Fruit fly (Drosophila melanogaster) whole organism, embryonic: Measurements from ENCODE around the gene Spec2.

Experiments
- Ada2b ChIP-seq: fragments of 200-800 bp; sonication (Bioruptor generic); IDR thresholded peaks from 2 replicates; pipeline ENCODE4 v1.3.6; 2022; ENCODE audit warnings: missing biosample characterization, missing genetic modification characterization
- Antp ChIP-seq: fragments of 200-800 bp; sonication (Bioruptor generic); optimal IDR thresholded peaks from 3 replicates; lab custom pipeline; 2016; ENCODE audit warnings: missing biosample characterization, missing genetic modification characterization
- Atf-2 ChIP-seq: fragments of 200-800 bp; sonication (Bioruptor generic); optimal IDR thresholded peaks from 2 replicates; lab custom pipeline; 2016; ENCODE audit warnings: missing biosample characterization, missing genetic modification characterization
- Atf3 ChIP-seq: fragments of 200-800 bp; sonication (Bioruptor generic); optimal IDR thresholded peaks from 3 replicates; lab custom pipeline; 2016; ENCODE audit warnings: missing biosample characterization, missing genetic modification characterization
- BEAF-32 ChIP-seq: fragments of 200-800 bp; sonication (Bioruptor generic); optimal IDR thresholded peaks from 3 replicates; lab custom pipeline; 2017; ENCODE audit warnings: missing biosample characterization, missing genetic modification characterization, mild to moderate bottlenecking, moderate library complexity, missing genetic modification reagents
- Bteb2 ChIP-seq: fragments of 200-800 bp; sonication (Bioruptor generic); optimal IDR thresholded peaks from 2 replicates; lab custom pipeline; 2016; ENCODE audit warnings: missing biosample characterization, missing genetic modification characterization
- CG10366 ChIP-seq: fragments of 200-800 bp; sonication (Bioruptor generic); IDR thresholded peaks from 2 replicates; pipeline ENCODE4 v1.3.6; 2022; ENCODE audit warnings: missing biosample characterization, missing genetic modification characterization
- CG11696 ChIP-seq: fragments of 200-800 bp; sonication (Bioruptor generic); IDR thresholded peaks from 2 replicates; pipeline ENCODE4 v1.3.6; 2022; ENCODE audit warnings: missing biosample characterization, missing genetic modification characterization
- CG12219 ChIP-seq: fragments of 200-800 bp; sonication (Bioruptor generic); optimal IDR thresholded peaks from 3 replicates; lab custom pipeline; 2018; ENCODE audit warnings: missing biosample characterization, mild to moderate bottlenecking, missing genetic modification characterization
- CG13624 ChIP-seq: fragments of 200-800 bp; sonication (Bioruptor generic); optimal IDR thresholded peaks from 2 replicates; lab custom pipeline; 2016; ENCODE audit warnings: missing biosample characterization, missing genetic modification characterization
- CG15696 ChIP-seq: fragments of 200-800 bp; sonication (Bioruptor generic); optimal IDR thresholded peaks from 2 replicates; lab custom pipeline; 2019; ENCODE audit warnings: missing biosample characterization, mild to moderate bottlenecking, missing genetic modification characterization, moderate library complexity
- CG1647 ChIP-seq: fragments of 200-800 bp; sonication (Bioruptor generic); optimal IDR thresholded peaks from 3 replicates; lab custom pipeline; 2016; ENCODE audit warnings: missing biosample characterization, missing genetic modification characterization
- CG1832 ChIP-seq: fragments of 200-800 bp; sonication (Bioruptor generic); optimal IDR thresholded peaks from 2 replicates; lab custom pipeline; 2017; ENCODE audit warnings: missing biosample characterization, mild to moderate bottlenecking, missing genetic modification characterization, inconsistent platforms
- CG18599 ChIP-seq: fragments of 200-800 bp; sonication (Bioruptor generic); optimal IDR thresholded peaks from 3 replicates; lab custom pipeline; 2017; ENCODE audit warnings: missing biosample characterization, missing genetic modification characterization, mild to moderate bottlenecking, moderate library complexity, missing genetic modification reagents
- CG2120 ChIP-seq: fragments of 200-800 bp; sonication (Bioruptor generic); optimal IDR thresholded peaks from 3 replicates; lab custom pipeline; 2016; ENCODE audit warnings: missing biosample characterization, missing genetic modification characterization
- CG2199 ChIP-seq: fragments of 200-800 bp; sonication (Bioruptor generic); IDR thresholded peaks from 3 replicates; pipeline ENCODE4 v1.3.6; 2022; ENCODE audit warnings: missing biosample characterization, missing genetic modification characterization
- CG2875 ChIP-seq: fragments of 200-800 bp; sonication (Bioruptor generic); optimal IDR thresholded peaks from 2 replicates; lab custom pipeline; 2017; ENCODE audit warnings: missing biosample characterization, mild to moderate bottlenecking, missing genetic modification characterization, missing genetic modification reagents
- CG2889 ChIP-seq: fragments of 200-800 bp; sonication (Bioruptor generic); IDR thresholded peaks from 3 replicates; pipeline ENCODE4 v1.3.6; 2022; ENCODE audit warnings: missing biosample characterization, missing genetic modification characterization
- CG3838 ChIP-seq: fragments of 200-800 bp; sonication (Bioruptor generic); optimal IDR thresholded peaks from 3 replicates; lab custom pipeline; 2016; ENCODE audit warnings: missing biosample characterization, missing genetic modification characterization
- CG6654 ChIP-seq: fragments of 200-800 bp; sonication (Bioruptor generic); optimal IDR thresholded peaks from 2 replicates; lab custom pipeline; 2017; ENCODE audit warnings: missing biosample characterization, mild to moderate bottlenecking, missing genetic modification characterization
- CG6689 ChIP-seq: fragments of 200-800 bp; sonication (Bioruptor generic); IDR thresholded peaks from 2 replicates; pipeline ENCODE4 v1.3.6; 2022; ENCODE audit warnings: missing biosample characterization, missing genetic modification characterization
- CG8359 ChIP-seq: fragments of 200-800 bp; sonication (Bioruptor generic); optimal IDR thresholded peaks from 2 replicates; lab custom pipeline; 2017; ENCODE audit warnings: missing biosample characterization, mild to moderate bottlenecking, missing genetic modification characterization, borderline replicate concordance
- CG9437 ChIP-seq: fragments of 200-800 bp; sonication (Bioruptor generic); optimal IDR thresholded peaks from 2 replicates; lab custom pipeline; 2018; ENCODE audit warnings: missing biosample characterization, mild to moderate bottlenecking, missing genetic modification characterization
- CG9609 ChIP-seq: fragments of 200-800 bp; sonication (Bioruptor generic); optimal IDR thresholded peaks from 3 replicates; lab custom pipeline; 2016; ENCODE audit warnings: missing biosample characterization, missing genetic modification characterization
- CG9876 ChIP-seq: fragments of 200-800 bp; sonication (Bioruptor generic); optimal IDR thresholded peaks from 2 replicates; lab custom pipeline; 2016; ENCODE audit warnings: missing biosample characterization, missing genetic modification characterization
- CTCF ChIP-seq: fragments of 200-800 bp; sonication (Bioruptor generic); optimal IDR thresholded peaks from 2 replicates; lab custom pipeline; 2017; ENCODE audit warnings: missing biosample characterization, mild to moderate bottlenecking, missing genetic modification characterization, moderate library complexity
- CrebB ChIP-seq: fragments of 200-800 bp; sonication (Bioruptor generic); optimal IDR thresholded peaks from 3 replicates; lab custom pipeline; 2018; ENCODE audit warnings: missing biosample characterization, mild to moderate bottlenecking, missing genetic modification characterization
- Dad ChIP-seq: fragments of 200-800 bp; sonication (Bioruptor generic); optimal IDR thresholded peaks from 3 replicates; lab custom pipeline; 2016; ENCODE audit warnings: missing biosample characterization, missing genetic modification characterization
- Dbx ChIP-seq: fragments of 200-800 bp; sonication (Bioruptor generic); IDR thresholded peaks from 3 replicates; pipeline ENCODE4 v1.3.6; 2022; ENCODE audit warnings: missing biosample characterization, missing genetic modification characterization
- Ets97D ChIP-seq: fragments of 200-800 bp; sonication (Bioruptor generic); optimal IDR thresholded peaks from 3 replicates; lab custom pipeline; 2016; ENCODE audit warnings: missing biosample characterization, missing genetic modification characterization
- Fer2 ChIP-seq: fragments of 200-800 bp; sonication (Bioruptor generic); optimal IDR thresholded peaks from 2 replicates; lab custom pipeline; 2018; ENCODE audit warnings: missing biosample characterization, mild to moderate bottlenecking, missing genetic modification characterization, moderate library complexity
- HHEX ChIP-seq: fragments of 200-800 bp; sonication (Bioruptor generic); optimal IDR thresholded peaks from 3 replicates; lab custom pipeline; 2017; ENCODE audit warnings: missing biosample characterization, mild to moderate bottlenecking, missing genetic modification characterization, missing genetic modification reagents
- Hr51 ChIP-seq, 2 experiments: fragments of 200-800 bp; sonication (Bioruptor generic); optimal IDR thresholded peaks; 2 replicates in 1 of 2; 3 replicates in 1 of 2; lab custom pipeline; 2016 to 2018; ENCODE audit warnings: missing biosample characterization in 2 of 2, missing genetic modification characterization in 2 of 2, mild to moderate bottlenecking in 1 of 2, moderate library complexity in 1 of 2
- Mad ChIP-seq: fragments of 200-800 bp; sonication (Bioruptor generic); optimal IDR thresholded peaks from 2 replicates; lab custom pipeline; 2016; ENCODE audit warnings: missing biosample characterization, missing genetic modification characterization
- Max ChIP-seq: fragments of 200-800 bp; sonication (Bioruptor generic); optimal IDR thresholded peaks from 2 replicates; lab custom pipeline; 2016; ENCODE audit warnings: missing biosample characterization, mild to moderate bottlenecking, missing genetic modification characterization
- NfI ChIP-seq: fragments of 200-800 bp; sonication (Bioruptor generic); optimal IDR thresholded peaks from 3 replicates; lab custom pipeline; 2018; ENCODE audit warnings: missing biosample characterization, mild to moderate bottlenecking, missing genetic modification characterization, moderate library complexity
- PHDP ChIP-seq: fragments of 200-800 bp; sonication (Bioruptor generic); optimal IDR thresholded peaks from 3 replicates; lab custom pipeline; 2018; ENCODE audit warnings: missing biosample characterization, mild to moderate bottlenecking, missing genetic modification characterization, moderate library complexity
- Side ChIP-seq: fragments of 200-800 bp; sonication (Bioruptor generic); optimal IDR thresholded peaks from 2 replicates; lab custom pipeline; 2016; ENCODE audit warnings: missing biosample characterization, missing genetic modification characterization
- Sox100B ChIP-seq: fragments of 200-800 bp; sonication (Bioruptor generic); optimal IDR thresholded peaks from 3 replicates; lab custom pipeline; 2018; ENCODE audit warnings: missing biosample characterization, mild to moderate bottlenecking, missing genetic modification characterization
- Ssrp ChIP-seq: fragments of 200-800 bp; sonication (Bioruptor generic); optimal IDR thresholded peaks from 2 replicates; lab custom pipeline; 2018; ENCODE audit warnings: missing biosample characterization, mild to moderate bottlenecking, missing genetic modification characterization, moderate library complexity
- amos ChIP-seq: fragments of 200-800 bp; sonication (Bioruptor generic); IDR thresholded peaks from 2 replicates; pipeline ENCODE4 v1.3.6; 2022; ENCODE audit warnings: missing biosample characterization, missing genetic modification characterization; ENCODE audit not compliant: partially characterized antibody
- crc ChIP-seq: fragments of 200-800 bp; sonication (Bioruptor generic); optimal IDR thresholded peaks from 2 replicates; lab custom pipeline; 2016; ENCODE audit warnings: missing biosample characterization, missing genetic modification characterization
- gcm2 ChIP-seq: fragments of 200-800 bp; sonication (Bioruptor generic); optimal IDR thresholded peaks from 2 replicates; lab custom pipeline; 2016; ENCODE audit warnings: missing biosample characterization, missing genetic modification characterization
- gem ChIP-seq: fragments of 200-800 bp; sonication (Bioruptor generic); optimal IDR thresholded peaks from 2 replicates; lab custom pipeline; 2019; ENCODE audit warnings: missing biosample characterization, mild to moderate bottlenecking, missing genetic modification characterization, moderate library complexity
- hth ChIP-seq: fragments of >200 bp; optimal IDR thresholded peaks from 2 replicates; lab custom pipeline; 2017; ENCODE audit warnings: inconsistent platforms
- lola ChIP-seq, 3 experiments: fragments of >200 bp in 2 of 3; fragments of 200-800 bp in 1 of 3; sonication (Bioruptor generic) in 1 of 3; optimal IDR thresholded peaks; 2 replicates each; lab custom pipeline; 2017 to 2019; ENCODE audit warnings: missing biosample characterization in 3 of 3, missing genetic modification characterization in 3 of 3, mild to moderate bottlenecking in 1 of 3, moderate library complexity in 1 of 3
- nom ChIP-seq: fragments of 200-800 bp; sonication (Bioruptor generic); optimal IDR thresholded peaks from 2 replicates; lab custom pipeline; 2017; ENCODE audit warnings: missing biosample characterization, missing genetic modification characterization, mild to moderate bottlenecking, moderate library complexity, missing genetic modification reagents
- sens ChIP-seq: fragments of 200-800 bp; sonication (Bioruptor generic); peaks from one replicate; lab custom pipeline; 2016; ENCODE audit warnings: missing biosample characterization, missing genetic modification characterization
- sens-2 ChIP-seq: fragments of 200-800 bp; sonication (Bioruptor generic); IDR thresholded peaks from 2 replicates; pipeline ENCODE4 v1.3.6; 2022; ENCODE audit warnings: missing biosample characterization, missing genetic modification characterization
- tup ChIP-seq: fragments of 200-800 bp; sonication (Bioruptor generic); optimal IDR thresholded peaks from 2 replicates; lab custom pipeline; 2016; ENCODE audit warnings: missing biosample characterization, mild to moderate bottlenecking, missing genetic modification characterization, moderate library complexity
- vfl ChIP-seq: fragments of 200-800 bp; sonication (Bioruptor generic); optimal IDR thresholded peaks from 2 replicates; lab custom pipeline; 2016; ENCODE audit warnings: missing biosample characterization, missing genetic modification characterization

The Spec2 gene

DNA sequence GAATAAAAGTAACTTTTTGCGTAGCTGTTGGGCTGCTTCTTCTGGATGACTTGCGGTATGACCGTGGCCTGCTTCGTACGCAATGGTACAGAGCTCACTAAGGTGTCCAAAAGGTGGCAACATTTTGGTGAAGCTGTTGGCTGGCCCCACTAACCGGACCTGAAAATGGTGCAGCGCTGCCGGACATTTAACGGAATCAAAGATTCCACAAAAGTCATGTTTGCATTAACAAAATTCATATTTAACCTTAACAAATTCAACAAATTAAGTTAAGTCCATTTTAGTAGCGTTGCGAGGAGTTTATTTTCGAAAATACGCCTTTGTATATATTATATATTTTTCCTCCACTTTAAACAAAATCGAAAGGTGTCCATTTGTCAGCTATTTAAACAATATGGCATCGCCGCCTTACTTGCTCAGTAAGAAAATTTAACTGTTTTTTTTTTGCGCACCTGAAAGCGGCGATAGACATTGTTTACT, 22.8 kb downstream of the Spec2 start, which contains the start of the genes kra and SecS (continued):
- TF ChIP-seq gcm2 (no peak), HHEX (GFP tag; lab: Kevin White, UChicago) (peak; percentile 3), Mad (GFP tag; lab: Kevin White, UChicago) (peak; percentile 71), CrebB (tag; lab: Kevin White, UChicago) (peak; percentile 56), Max (peak; percentile 60), CG11696 (GFP tag; lab: Robert Waterston, UW) (no peak), Ets97D (GFP tag; lab: Kevin White, UChicago) (peak; percentile 92), sens (GFP tag; lab: Kevin White, UChicago) (peak; percentile 92), Bteb2 (peak; percentile 29), Atf3 (GFP tag; lab: Kevin White, UChicago) (no peak), CG13624 (GFP tag; lab: Kevin White, UChicago) (peak; percentile 32), Atf-2 (GFP tag; lab: Kevin White, UChicago) (peak; percentile 7), CG10366 (GFP tag; lab: Robert Waterston, UW) (no peak), Ada2b (GFP tag; lab: Robert Waterston, UW) (no peak), CG15696 (tag; lab: Kevin White, UChicago) (peak; percentile 58), Ssrp (tag; lab: Kevin White, UChicago) (peak; percentile 22), CG3838 (GFP tag; lab: Kevin White, UChicago) (no peak), CG6689 (GFP tag; lab: Robert Waterston, UW) (no peak), Dad (GFP tag; lab: Kevin White, UChicago) (peak; percentile 53), gem (tag; lab: Kevin White, UChicago) (peak; percentile 75), CG2889 (no peak), CG18599 (GFP tag; lab: Kevin White, UChicago) (peak; percentile 72), CG1647 (GFP tag; lab: Kevin White, UChicago) (peak; percentile 57), CG9609 (peak; percentile 40), BEAF-32 (GFP tag; lab: Kevin White, UChicago) (peak; percentile 59), CTCF (GFP tag; lab: Kevin White, UChicago) (peak; percentile 60), CG2120 (GFP tag; lab: Kevin White, UChicago) (peak; percentile 76), amos (GFP tag; lab: Robert Waterston, UW) (no peak), Dbx (GFP tag; lab: Robert Waterston, UW) (no peak), crc (no peak), Antp (GFP tag; lab: Kevin White, UChicago) (peak; percentile 35), CG12219 (GFP tag; lab: Kevin White, UChicago) (no peak), tup (GFP tag; lab: Kevin White, UChicago) (peak; percentile 56), vfl (GFP tag; lab: Kevin White, UChicago) (peak; percentile 8), Side (peak; percentile 47), CG2199 (GFP tag; lab: Robert Waterston, UW) (no peak), sens-2 (no peak), nom (GFP tag; lab: Kevin White, UChicago) (peak; percentile 1), hth (lab: Kevin White, UChicago) (no peak), CG6654 (GFP tag; lab: Kevin White, UChicago) (peak; percentile 31), NfI (GFP tag; lab: Kevin White, UChicago) (peak; percentile 55), PHDP (tag; lab: Kevin White, UChicago) (peak; percentile 59), CG8359 (GFP tag; lab: Kevin White, UChicago) (no peak), CG9437 (peak; percentile 4), CG2875 (peak; percentile 35), CG9876 (peak; percentile 44), Sox100B (GFP tag; lab: Kevin White, UChicago) (peak; percentile 71), CG1832 (no peak), Hr51 (GFP tag; optimal IDR thresholded peaks at IDR 0.05; lab: Kevin White, UChicago) (peak; percentile 72 to 77), lola (GFP tag; optimal IDR thresholded peaks at IDR 0.05; lab: Kevin White, UChicago) (peak in 1 of 3 experiments; percentile 57), Fer2 (tag; lab: Kevin White, UChicago) (peak; percentile 60)
